Fruit fly (Drosophila melanogaster) whole organism, wandering third instar larva: ENCODE measurements around the gene Cln3.

Experiments used
- CG32264 ChIP-seq: fragments of 200-800 bp; sonication (Bioruptor generic); optimal IDR thresholded peaks from 2 replicates; lab custom pipeline; 2016; ENCODE audit warnings: missing biosample characterization, missing genetic modification characterization
- Dif ChIP-seq: fragments of 200-275, 200-300 bp; sonication (Bioruptor generic); optimal IDR thresholded peaks from 2 replicates; lab custom pipeline; 2018; ENCODE audit warnings: missing biosample characterization, missing genetic modification characterization; ENCODE audit not compliant: partially characterized antibody
- Hnf4 ChIP-seq: fragments of 200-800 bp; sonication (Bioruptor generic); optimal IDR thresholded peaks from 2 replicates; lab custom pipeline; 2016; ENCODE audit warnings: missing biosample characterization, mild to moderate bottlenecking, missing genetic modification characterization
- OdsH ChIP-seq: fragments of 200-800 bp; sonication (Bioruptor generic); optimal IDR thresholded peaks from 2 replicates; lab custom pipeline; 2016; ENCODE audit warnings: missing biosample characterization, mild to moderate bottlenecking, missing genetic modification characterization
- Vsx2 ChIP-seq: fragments of 200-300, 225-300 bp; sonication (Bioruptor generic); optimal IDR thresholded peaks from 2 replicates; lab custom pipeline; 2018; ENCODE audit warnings: missing biosample characterization, missing genetic modification characterization; ENCODE audit not compliant: partially characterized antibody
- br ChIP-seq: fragments of 200-800 bp; sonication (Bioruptor generic); optimal IDR thresholded peaks from 2 replicates; lab custom pipeline; 2016; ENCODE audit warnings: missing biosample characterization, missing genetic modification characterization
- dsf ChIP-seq: sonication (Bioruptor generic); optimal IDR thresholded peaks from 2 replicates; lab custom pipeline; 2016; ENCODE audit warnings: missing biosample characterization, missing genetic modification characterization, borderline replicate concordance
- fru ChIP-seq: fragments of 200-800 bp; sonication (Bioruptor generic); optimal IDR thresholded peaks from 3 replicates; lab custom pipeline; 2016; ENCODE audit warnings: missing biosample characterization, mild to moderate bottlenecking, missing genetic modification characterization
- h ChIP-seq: fragments of 200-800 bp; sonication (Bioruptor generic); optimal IDR thresholded peaks from 3 replicates; lab custom pipeline; 2016; ENCODE audit warnings: missing biosample characterization, mild to moderate bottlenecking, missing genetic modification characterization
- pan ChIP-seq: fragments of >200 bp; optimal IDR thresholded peaks from 2 replicates; lab custom pipeline; 2017
- psq ChIP-seq: fragments of 200-800 bp; sonication (Bioruptor generic); optimal IDR thresholded peaks from 3 replicates; lab custom pipeline; 2017; ENCODE audit warnings: missing biosample characterization, mild to moderate bottlenecking, missing genetic modification characterization, moderate library complexity
- sage ChIP-seq: fragments of 200-800 bp; sonication (Bioruptor generic); optimal IDR thresholded peaks from 2 replicates; lab custom pipeline; 2016; ENCODE audit warnings: missing biosample characterization, mild to moderate bottlenecking, missing genetic modification characterization
- usp ChIP-seq: fragments of >200 bp; optimal IDR thresholded peaks from 2 replicates; lab custom pipeline; 2017; ENCODE audit warnings: missing biosample characterization, missing genetic modification characterization

DNA sequence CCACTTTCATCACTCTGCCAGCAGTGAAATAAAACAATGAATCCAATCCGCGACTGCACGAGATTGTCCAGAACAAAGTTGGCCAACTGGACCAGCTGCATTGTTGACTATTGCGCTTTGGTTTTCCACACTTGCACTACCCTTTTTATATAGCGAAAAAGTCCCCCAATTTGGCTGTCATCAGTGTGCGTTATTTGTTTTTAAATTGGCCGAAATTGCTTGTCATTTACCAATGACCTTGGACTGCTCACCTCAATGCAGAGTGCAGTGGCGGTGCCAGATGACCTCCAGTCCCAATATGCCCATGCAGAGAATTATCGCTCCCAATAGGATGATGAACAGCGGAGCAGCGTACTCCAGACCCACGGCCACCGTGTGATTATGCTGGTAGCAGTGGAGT lies 3.9 kb upstream of the Cln3 start, which contains the start of gene Ir75a:
- TF ChIP-seq sage (GFP tag; lab: Kevin White, UChicago) (no peak), Dif (GFP tag; lab: Kevin White, UChicago) (no peak), dsf (GFP tag; lab: Kevin White, UChicago) (no peak), pan (no peak), fru (GFP tag; lab: Kevin White, UChicago) (no peak), OdsH (GFP tag; lab: Kevin White, UChicago) (no peak), Vsx2 (GFP tag; lab: Kevin White, UChicago) (no peak), usp (no peak), psq (GFP tag; lab: Kevin White, UChicago) (no peak), h (GFP tag; lab: Kevin White, UChicago) (no peak), br (no peak), CG32264 (no peak), Hnf4 (no peak)
